Fruit fly (Drosophila melanogaster) whole organism, wandering third instar larva: ENCODE data around the gene CG15563.

ENCODE experiments used
- Abd-B ChIP-seq: fragments of >200 bp; optimal IDR thresholded peaks from 2 replicates; lab custom pipeline; 2017; ENCODE audit warnings: missing biosample characterization, missing genetic modification characterization
- CG32264 ChIP-seq: fragments of 200-800 bp; sonication (Bioruptor generic); optimal IDR thresholded peaks from 2 replicates; lab custom pipeline; 2016; ENCODE audit warnings: missing biosample characterization, missing genetic modification characterization
- CG9705 ChIP-seq: fragments of 200-800 bp; sonication (Bioruptor generic); optimal IDR thresholded peaks from 2 replicates; lab custom pipeline; 2018; ENCODE audit warnings: missing biosample characterization, mild to moderate bottlenecking, missing genetic modification characterization
- CrebA ChIP-seq: fragments of 200-800 bp; sonication (Bioruptor generic); optimal IDR thresholded peaks from 2 replicates; lab custom pipeline; 2016; ENCODE audit warnings: missing biosample characterization, mild to moderate bottlenecking, missing genetic modification characterization, borderline replicate concordance
- Dfd ChIP-seq: fragments of >200 bp; optimal IDR thresholded peaks from 2 replicates; lab custom pipeline; 2017; ENCODE audit warnings: missing biosample characterization, missing genetic modification characterization
- Dif ChIP-seq: fragments of 200-275, 200-300 bp; sonication (Bioruptor generic); optimal IDR thresholded peaks from 2 replicates; lab custom pipeline; 2018; ENCODE audit warnings: missing biosample characterization, missing genetic modification characterization; ENCODE audit not compliant: partially characterized antibody
- GATAd ChIP-seq: sonication (Bioruptor generic); optimal IDR thresholded peaks from 2 replicates; lab custom pipeline; 2016; ENCODE audit warnings: missing biosample characterization, missing genetic modification characterization
- HLH106 ChIP-seq: fragments of 200-800 bp; optimal IDR thresholded peaks from 3 replicates; lab custom pipeline; 2019; ENCODE audit warnings: missing biosample characterization, mild to moderate bottlenecking, missing genetic modification characterization, moderate library complexity
- Hnf4 ChIP-seq: fragments of 200-800 bp; sonication (Bioruptor generic); optimal IDR thresholded peaks from 2 replicates; lab custom pipeline; 2016; ENCODE audit warnings: missing biosample characterization, mild to moderate bottlenecking, missing genetic modification characterization
- Hr78 ChIP-seq: fragments of >200 bp; optimal IDR thresholded peaks from 2 replicates; lab custom pipeline; 2017; ENCODE audit warnings: missing biosample characterization, missing genetic modification characterization
- Hr83 ChIP-seq: fragments of 200-300 bp; sonication (Bioruptor generic); optimal IDR thresholded peaks from 2 replicates; lab custom pipeline; 2016; ENCODE audit warnings: missing biosample characterization, mild to moderate bottlenecking, missing genetic modification characterization, moderate library complexity; ENCODE audit not compliant: poor library complexity, severe bottlenecking
- Jra ChIP-seq: sonication (Bioruptor generic); optimal IDR thresholded peaks from 2 replicates; lab custom pipeline; 2016; ENCODE audit warnings: missing biosample characterization, missing genetic modification characterization
- Mio ChIP-seq: sonication (Bioruptor generic); optimal IDR thresholded peaks from 2 replicates; lab custom pipeline; 2016; ENCODE audit warnings: missing biosample characterization, missing genetic modification characterization
- Myc ChIP-seq: fragments of >200 bp; optimal IDR thresholded peaks from 2 replicates; lab custom pipeline; 2017
- N ChIP-seq: fragments of >200 bp; optimal IDR thresholded peaks from 2 replicates; lab custom pipeline; 2018; ENCODE audit warnings: missing biosample characterization, missing external identifiers, missing genetic modification characterization
- OdsH ChIP-seq: fragments of 200-800 bp; sonication (Bioruptor generic); optimal IDR thresholded peaks from 2 replicates; lab custom pipeline; 2016; ENCODE audit warnings: missing biosample characterization, mild to moderate bottlenecking, missing genetic modification characterization
- Rel ChIP-seq, 2 experiments: fragments of 200-800 bp; sonication (Bioruptor generic) in 1 of 2; optimal IDR thresholded peaks; 2 replicates in 1 of 2; 3 replicates in 1 of 2; lab custom pipeline; 2016 to 2019; ENCODE audit warnings: mild to moderate bottlenecking in 2 of 2, missing biosample characterization in 2 of 2, missing genetic modification characterization in 2 of 2, moderate library complexity in 1 of 2
- Sp1 ChIP-seq: fragments of 200-800 bp; sonication (Bioruptor generic); optimal IDR thresholded peaks from 3 replicates; lab custom pipeline; 2019; ENCODE audit warnings: missing biosample characterization, mild to moderate bottlenecking, missing genetic modification characterization, moderate library complexity
- Vsx2 ChIP-seq: fragments of 200-300, 225-300 bp; sonication (Bioruptor generic); optimal IDR thresholded peaks from 2 replicates; lab custom pipeline; 2018; ENCODE audit warnings: missing biosample characterization, missing genetic modification characterization; ENCODE audit not compliant: partially characterized antibody
- br ChIP-seq: fragments of 200-800 bp; sonication (Bioruptor generic); optimal IDR thresholded peaks from 2 replicates; lab custom pipeline; 2016; ENCODE audit warnings: missing biosample characterization, missing genetic modification characterization
- brk ChIP-seq: fragments of 200-800 bp; sonication (Bioruptor generic); optimal IDR thresholded peaks from 2 replicates; lab custom pipeline; 2016; ENCODE audit warnings: missing biosample characterization, mild to moderate bottlenecking, missing genetic modification characterization
- dl ChIP-seq, 2 experiments: fragments of 175-275, 200-275 bp in 1 of 2; fragments of 200-275 bp in 1 of 2; sonication (Bioruptor generic); optimal IDR thresholded peaks; lab custom pipeline; 2018; ENCODE audit warnings: mild to moderate bottlenecking in 2 of 2, missing biosample characterization in 2 of 2, missing genetic modification characterization in 2 of 2, moderate library complexity in 2 of 2; ENCODE audit not compliant: partially characterized antibody in 2 of 2, insufficient read depth in 1 of 2
- dmrt93B ChIP-seq: fragments of 200-800 bp; sonication (Bioruptor generic); optimal IDR thresholded peaks from 2 replicates; lab custom pipeline; 2018; ENCODE audit warnings: missing biosample characterization, mild to moderate bottlenecking, missing genetic modification characterization
- dsf ChIP-seq: sonication (Bioruptor generic); optimal IDR thresholded peaks from 2 replicates; lab custom pipeline; 2016; ENCODE audit warnings: missing biosample characterization, missing genetic modification characterization, borderline replicate concordance
- ey ChIP-seq: fragments of 200-800 bp; sonication (Bioruptor generic); optimal IDR thresholded peaks from 2 replicates; lab custom pipeline; 2016; ENCODE audit warnings: missing biosample characterization, missing genetic modification characterization
- foxo ChIP-seq, 2 experiments: fragments of 200-800 bp; sonication (Bioruptor generic); optimal IDR thresholded peaks; 2 replicates in 1 of 2; 3 replicates in 1 of 2; lab custom pipeline; 2016 to 2017; ENCODE audit warnings: missing biosample characterization in 2 of 2, missing genetic modification characterization in 2 of 2
- fru ChIP-seq: fragments of 200-800 bp; sonication (Bioruptor generic); optimal IDR thresholded peaks from 3 replicates; lab custom pipeline; 2016; ENCODE audit warnings: missing biosample characterization, mild to moderate bottlenecking, missing genetic modification characterization
- h ChIP-seq: fragments of 200-800 bp; sonication (Bioruptor generic); optimal IDR thresholded peaks from 3 replicates; lab custom pipeline; 2016; ENCODE audit warnings: missing biosample characterization, mild to moderate bottlenecking, missing genetic modification characterization
- jim ChIP-seq: fragments of 175-275, 200-325 bp; sonication (Bioruptor generic); optimal IDR thresholded peaks from 2 replicates; lab custom pipeline; 2016; ENCODE audit warnings: missing biosample characterization, mild to moderate bottlenecking, missing genetic modification characterization
- lola ChIP-seq: fragments of >200 bp; optimal IDR thresholded peaks from 2 replicates; lab custom pipeline; 2017; ENCODE audit warnings: missing biosample characterization, missing genetic modification characterization
- pan ChIP-seq: fragments of >200 bp; optimal IDR thresholded peaks from 2 replicates; lab custom pipeline; 2017
- psq ChIP-seq: fragments of 200-800 bp; sonication (Bioruptor generic); optimal IDR thresholded peaks from 3 replicates; lab custom pipeline; 2017; ENCODE audit warnings: missing biosample characterization, mild to moderate bottlenecking, missing genetic modification characterization, moderate library complexity
- rgr ChIP-seq: fragments of 200-800 bp; sonication (Bioruptor generic); optimal IDR thresholded peaks from 3 replicates; lab custom pipeline; 2016; ENCODE audit warnings: missing biosample characterization, mild to moderate bottlenecking, missing genetic modification characterization
- sage ChIP-seq: fragments of 200-800 bp; sonication (Bioruptor generic); optimal IDR thresholded peaks from 2 replicates; lab custom pipeline; 2016; ENCODE audit warnings: missing biosample characterization, mild to moderate bottlenecking, missing genetic modification characterization
- sv ChIP-seq: fragments of 200-800 bp; sonication (Bioruptor generic); optimal IDR thresholded peaks from 3 replicates; lab custom pipeline; 2016; ENCODE audit warnings: missing biosample characterization, missing genetic modification characterization
- tai ChIP-seq: sonication (Bioruptor generic); optimal IDR thresholded peaks from 2 replicates; lab custom pipeline; 2016; ENCODE audit warnings: missing biosample characterization, missing genetic modification characterization
- usp ChIP-seq: fragments of >200 bp; optimal IDR thresholded peaks from 2 replicates; lab custom pipeline; 2017; ENCODE audit warnings: missing biosample characterization, missing genetic modification characterization
- woc ChIP-seq: sonication (Bioruptor generic); optimal IDR thresholded peaks from 2 replicates; lab custom pipeline; 2016; ENCODE audit warnings: missing biosample characterization, mild to moderate bottlenecking, missing genetic modification characterization

The CG15563 gene

dm6 chr3R:31257299-31257698, 25.2 kb upstream of the CG15563 start, which contains the start of gene CAH6:
TSS of gene CAH6 (plus strand) at chr3R:31257599.
- TF ChIP-seq Hr83 (GFP tag; lab: Kevin White, UChicago), result no peak
- TF ChIP-seq brk (GFP tag; lab: Kevin White, UChicago), result no peak
- no peak for TF ChIP-seq sage (GFP tag; lab: Kevin White, UChicago)
- no peak for TF ChIP-seq Hnf4 (GFP tag; lab: Kevin White, UChicago)
- TF ChIP-seq HLH106 (tag; lab: Kevin White, UChicago), result no peak
- no peak for TF ChIP-seq Sp1
- TF ChIP-seq pan (lab: Kevin White, UChicago), result no peak
- TF ChIP-seq psq (GFP tag; lab: Kevin White, UChicago), result no peak

dm6 chr3R:31254808-31255207, 22.7 kb upstream of the CG15563 start, which contains the start of the genes CG1750 and spn-F:
TSS of gene CG1750 (minus strand) at chr3R:31254900.
TSS of gene spn-F (plus strand) at chr3R:31255127.
- TF ChIP-seq Vsx2, result no peak
- no peak for TF ChIP-seq dsf
- peak; percentile 57 for TF ChIP-seq woc
- TF ChIP-seq Jra (GFP tag; lab: Kevin White, UChicago), result no peak
- TF ChIP-seq, all 38 proteins: peak for 1

- TF ChIP-seq brk (GFP tag; lab: Kevin White, UChicago), result no peak
- TF ChIP-seq h (GFP tag; lab: Kevin White, UChicago), result peak; percentile 72
- peak; percentile 33 for TF ChIP-seq CG9705 (GFP tag; lab: Kevin White, UChicago)
- TF ChIP-seq sage (GFP tag; lab: Kevin White, UChicago), result peak; percentile 39
- TF ChIP-seq Dfd (GFP tag; lab: Kevin White, UChicago), result no peak
- TF ChIP-seq Jra (GFP tag; lab: Kevin White, UChicago), result peak; percentile 47
- TF ChIP-seq OdsH (GFP tag; lab: Kevin White, UChicago), result peak; percentile 42
- peak; percentile 26 for TF ChIP-seq CG32264
- no peak for TF ChIP-seq Abd-B (GFP tag; lab: Kevin White, UChicago)
- no peak for TF ChIP-seq Mio (GFP tag; lab: Kevin White, UChicago)
- no peak for TF ChIP-seq Sp1
- peak; percentile 76 for TF ChIP-seq Hnf4 (GFP tag; lab: Kevin White, UChicago)
- no peak for TF ChIP-seq Vsx2
- peak; percentile 36 for TF ChIP-seq woc
- peak; percentile 56 for TF ChIP-seq sv (GFP tag; lab: Kevin White, UChicago)
- TF ChIP-seq dl (GFP tag; optimal IDR thresholded peaks at IDR 0.05; lab: Kevin White, UChicago; ENCODE audit: insufficient read depth in 1 of 2, partially characterized antibody in 2 of 2), result peak in 1 of 2 experiments; percentile 2
- TF ChIP-seq rgr (GFP tag; lab: Kevin White, UChicago), result peak; percentile 47
- peak; percentile 53 for TF ChIP-seq ey
- TF ChIP-seq N (GFP tag; lab: Kevin White, UChicago), result no peak
- peak; percentile 55 for TF ChIP-seq fru (GFP tag; lab: Kevin White, UChicago)
- TF ChIP-seq Dif (GFP tag; lab: Kevin White, UChicago), result no peak
- TF ChIP-seq lola (GFP tag; lab: Kevin White, UChicago), result no peak
- peak; percentile 46 for TF ChIP-seq GATAd (GFP tag; lab: Kevin White, UChicago)
- TF ChIP-seq dsf, result no peak
- no peak for TF ChIP-seq pan (lab: Kevin White, UChicago)
- TF ChIP-seq HLH106 (tag; lab: Kevin White, UChicago), result peak; percentile 70
- no peak for TF ChIP-seq Myc (lab: Kevin White, UChicago)
- no peak for TF ChIP-seq Rel (GFP tag; optimal IDR thresholded peaks at IDR 0.05; lab: Kevin White, UChicago)
- TF ChIP-seq Rel (tag; optimal IDR thresholded peaks at IDR 0.05; lab: Kevin White, UChicago), result peak; percentile 98
- TF ChIP-seq CrebA (GFP tag; lab: Kevin White, UChicago), result no peak
- TF ChIP-seq dmrt93B (GFP tag; lab: Kevin White, UChicago), result peak; percentile 43
- peak; percentile 54 to 80 for TF ChIP-seq foxo (GFP tag; optimal IDR thresholded peaks at IDR 0.05; lab: Kevin White, UChicago)
- no peak for TF ChIP-seq jim (GFP tag; lab: Kevin White, UChicago)
- TF ChIP-seq usp (GFP tag; lab: Kevin White, UChicago), result no peak
- no peak for TF ChIP-seq br (GFP tag; lab: Kevin White, UChicago)
- TF ChIP-seq Hr78, result no peak
- TF ChIP-seq Hr83 (GFP tag; lab: Kevin White, UChicago), result peak; percentile 16
- TF ChIP-seq tai (GFP tag; lab: Kevin White, UChicago), result no peak
- no peak for TF ChIP-seq psq (GFP tag; lab: Kevin White, UChicago)
These were observed 20.2 kb upstream of the CG15563 start, which contains the start of the genes qless and mRpL32 for dm6 chr3R:31252093-31252962. TSS of gene qless (minus strand) at chr3R:31252608. TSS of gene mRpL32 (plus strand) at chr3R:31252872.
